Worm (Caenorhabditis elegans) whole organism, midembryonic: Measurements from ENCODE around the gene lido-1.
"Not testable (repeated sequence)": the region's sequence is repeated elsewhere in the genome, so short reads cannot be mapped to it uniquely, and the experiment has no call there.

Source experiments
- T22C8.4 ChIP-seq: fragments of 200-800 bp; sonication (Bioruptor generic); IDR thresholded peaks from 2 replicates; pipeline ENCODE4 v1.3.6; 2022; ENCODE audit warnings: missing genetic modification characterization, missing compliant biosample characterization
- cog-1 ChIP-seq: sonication (generic microtip); optimal IDR thresholded peaks from 2 replicates; lab custom pipeline; 2016; ENCODE audit warnings: missing genetic modification characterization, missing compliant biosample characterization
- flt-1 ChIP-seq: fragments of 200-800 bp; sonication (Bioruptor generic); IDR thresholded peaks from 2 replicates; pipeline ENCODE4 v1.3.6; 2022; ENCODE audit warnings: missing genetic modification characterization, missing compliant biosample characterization
- klf-2 ChIP-seq: fragments of 200-800 bp; sonication (Bioruptor generic); conservative IDR thresholded peaks from 2 replicates; pipeline ENCODE4 v1.3.6; 2022; ENCODE audit warnings: missing genetic modification reagents, missing genetic modification characterization, missing compliant biosample characterization
- med-1 ChIP-seq: sonication (generic microtip); optimal IDR thresholded peaks from 2 replicates; lab custom pipeline; 2017; ENCODE audit warnings: missing genetic modification characterization, mild to moderate bottlenecking, missing compliant biosample characterization, antibody characterized with exemption, missing genetic modification reagents; ENCODE audit not compliant: insufficient read depth
- ref-1 ChIP-seq: fragments of 200-800 bp; sonication (Bioruptor generic); conservative IDR thresholded peaks from 2 replicates; pipeline ENCODE4 v1.3.6; 2022; ENCODE audit warnings: missing genetic modification reagents, missing genetic modification characterization, missing compliant biosample characterization
- tab-1 ChIP-seq: fragments of 200-800 bp; sonication (Bioruptor generic); IDR thresholded peaks from 2 replicates; pipeline ENCODE4 v1.3.6; 2022; ENCODE audit warnings: missing genetic modification characterization, missing compliant biosample characterization
- ztf-23 ChIP-seq: fragments of 200-800 bp; sonication (Bioruptor generic); IDR thresholded peaks from 2 replicates; pipeline ENCODE4 v1.3.6; 2022; ENCODE audit warnings: missing genetic modification reagents, missing genetic modification characterization, missing compliant biosample characterization
- ztf-29 ChIP-seq: fragments of 200-800 bp; sonication (Bioruptor generic); IDR thresholded peaks from 2 replicates; pipeline ENCODE4 v1.3.6; 2022; ENCODE audit warnings: missing genetic modification reagents, missing genetic modification characterization, missing compliant biosample characterization

Gene lido-1

ce11 chrX:17096508-17097234, at the start of gene lido-1:
Gene lido-1, minus strand, starts transcription at chrX:17096558.
- TF ChIP-seq med-1 (no peak), flt-1 (GFP tag; lab: Robert Waterston, UW) (no peak), ztf-23 (GFP tag; lab: Robert Waterston, UW) (no peak), ref-1 (GFP tag; lab: Robert Waterston, UW) (no peak), cog-1 (tag; lab: Kevin White, UChicago) (no peak), T22C8.4 (GFP tag; lab: Robert Waterston, UW) (no peak), tab-1 (GFP tag; lab: Robert Waterston, UW) (no peak), klf-2 (no peak), ztf-29 (no peak)

DNA sequence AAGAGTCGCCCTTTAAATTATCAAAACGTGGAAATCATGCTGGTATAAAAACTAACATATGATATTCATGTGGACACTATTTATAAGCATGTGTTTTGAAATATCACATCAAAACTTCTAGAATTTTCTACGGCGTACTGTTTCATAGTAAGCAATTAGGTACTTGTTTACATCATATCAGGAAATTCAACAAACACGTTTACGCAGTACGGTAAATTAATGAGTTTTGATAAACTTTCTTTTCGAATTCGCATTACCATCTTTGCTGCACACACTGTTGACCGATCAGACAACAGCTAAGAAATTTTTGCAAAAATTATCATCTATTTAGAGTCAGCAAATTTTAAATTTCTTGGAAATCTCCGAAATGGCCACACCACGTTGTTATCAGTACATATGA, 44.1 kb upstream of the lido-1 start:
- TF ChIP-seq klf-2 (no peak), ztf-23 (GFP tag; lab: Robert Waterston, UW) (no peak), tab-1 (GFP tag; lab: Robert Waterston, UW) (no peak), med-1 (no peak), cog-1 (tag; lab: Kevin White, UChicago) (no peak), ztf-29 (no peak), flt-1 (GFP tag; lab: Robert Waterston, UW) (no peak), ref-1 (GFP tag; lab: Robert Waterston, UW) (no peak)

DNA sequence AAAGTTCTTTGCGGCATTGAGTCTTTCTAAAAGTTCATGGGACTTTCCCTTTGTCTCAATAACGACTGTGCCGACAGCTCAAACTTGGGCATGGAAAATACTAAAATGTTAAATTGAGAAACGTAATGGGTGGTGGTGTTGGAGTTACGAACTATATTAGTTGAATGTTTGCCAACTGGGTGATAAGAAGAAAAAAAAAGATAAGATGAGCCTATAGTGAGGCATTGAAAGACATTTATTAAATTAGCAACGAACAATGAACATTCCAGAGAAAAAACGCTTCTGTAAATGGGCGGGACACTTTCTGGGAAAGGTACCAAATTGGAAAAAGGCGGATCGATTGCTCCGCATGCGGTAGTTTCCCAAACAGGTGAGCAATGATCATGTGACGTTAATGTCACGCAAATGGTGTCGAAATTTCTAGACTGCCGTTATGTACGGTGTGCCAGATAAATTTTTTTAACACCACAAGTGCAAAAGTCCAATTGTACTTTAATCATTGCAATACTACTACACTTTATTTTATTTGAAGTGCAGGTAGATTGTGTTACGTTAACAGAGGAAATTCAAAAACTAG, 42.9 kb upstream of the lido-1 start:
- TF ChIP-seq ztf-29 = no peak
- no peak for TF ChIP-seq cog-1 (tag; lab: Kevin White, UChicago)
- no peak for TF ChIP-seq ztf-23 (GFP tag; lab: Robert Waterston, UW)
- no peak for TF ChIP-seq tab-1 (GFP tag; lab: Robert Waterston, UW)
- no peak for TF ChIP-seq T22C8.4 (GFP tag; lab: Robert Waterston, UW)
- TF ChIP-seq flt-1 (GFP tag; lab: Robert Waterston, UW) = no peak
- no peak for TF ChIP-seq ref-1 (GFP tag; lab: Robert Waterston, UW)
- no peak for TF ChIP-seq klf-2
- no peak for TF ChIP-seq med-1

- TF ChIP-seq tab-1 (GFP tag; lab: Robert Waterston, UW) (no peak), klf-2 (no peak), cog-1 (tag; lab: Kevin White, UChicago) (no peak), med-1 (no peak), ztf-23 (GFP tag; lab: Robert Waterston, UW) (no peak), ref-1 (GFP tag; lab: Robert Waterston, UW) (no peak), T22C8.4 (GFP tag; lab: Robert Waterston, UW) (no peak), ztf-29 (no peak), flt-1 (GFP tag; lab: Robert Waterston, UW) (no peak)
Measured at ce11 chrX:17138060-17138557, 41.8 kb upstream of the lido-1 start, which contains the start of gene cnp-3. Gene cnp-3, minus strand, starts transcription at chrX:17138110.

ce11 chrX:17135704-17136103, 39.3 kb upstream of the lido-1 start:
- TF ChIP-seq ztf-29 (no peak), flt-1 (GFP tag; lab: Robert Waterston, UW) (no peak), cog-1 (tag; lab: Kevin White, UChicago) (no peak), ztf-23 (GFP tag; lab: Robert Waterston, UW) (no peak), klf-2 (no peak), tab-1 (GFP tag; lab: Robert Waterston, UW) (no peak), ref-1 (GFP tag; lab: Robert Waterston, UW) (no peak), T22C8.4 (GFP tag; lab: Robert Waterston, UW) (no peak), med-1 (no peak)

ce11 chrX:17134427-17134826, 38.1 kb upstream of the lido-1 start, which contains the start of gene K09E3.7:
Gene K09E3.7, minus strand, starts transcription at chrX:17134527.
- TF ChIP-seq med-1 (no peak), ztf-29 (no peak), T22C8.4 (GFP tag; lab: Robert Waterston, UW) (no peak), ref-1 (GFP tag; lab: Robert Waterston, UW) (no peak), tab-1 (GFP tag; lab: Robert Waterston, UW) (no peak), cog-1 (tag; lab: Kevin White, UChicago) (no peak), klf-2 (no peak)

DNA sequence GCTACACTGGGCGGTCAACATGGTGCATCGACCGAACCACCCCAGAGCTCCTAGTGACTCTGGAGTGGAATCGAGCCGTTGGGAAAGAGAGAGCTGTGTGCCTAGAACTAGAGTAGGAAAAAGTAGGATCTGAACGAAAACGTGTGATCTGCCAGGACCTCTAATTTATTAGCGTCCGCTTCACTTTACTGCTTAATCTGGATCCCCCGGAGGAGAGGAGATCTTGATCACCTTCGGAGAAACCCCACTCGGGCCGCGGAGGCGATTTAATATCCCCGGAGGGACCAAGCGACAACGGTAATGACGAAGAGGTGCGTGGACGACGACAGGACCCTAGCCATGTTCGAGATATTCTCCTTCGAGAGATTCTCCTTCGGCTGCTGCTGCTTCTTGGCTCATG, 21.0 kb upstream of the lido-1 start, which contains the start of gene K09E3.2:
Gene K09E3.2 (plus strand): TSS at position 301 of the 400 bp plus-strand sequence.
- not testable (repeated sequence) for TF ChIP-seq tab-1, ztf-23, T22C8.4 (GFP tag; lab: Robert Waterston, UW)

ce11 chrX:17115089-17115488, 18.7 kb upstream of the lido-1 start, which contains the start of gene lido-6:
Gene lido-6, minus strand, starts transcription at chrX:17115189.
- TF ChIP-seq tab-1 (GFP tag; lab: Robert Waterston, UW) (no peak), ztf-29 (no peak), ref-1 (GFP tag; lab: Robert Waterston, UW) (no peak), flt-1 (GFP tag; lab: Robert Waterston, UW) (no peak), med-1 (no peak), cog-1 (tag; lab: Kevin White, UChicago) (no peak), klf-2 (no peak), T22C8.4 (GFP tag; lab: Robert Waterston, UW) (no peak), ztf-23 (GFP tag; lab: Robert Waterston, UW) (no peak)

DNA sequence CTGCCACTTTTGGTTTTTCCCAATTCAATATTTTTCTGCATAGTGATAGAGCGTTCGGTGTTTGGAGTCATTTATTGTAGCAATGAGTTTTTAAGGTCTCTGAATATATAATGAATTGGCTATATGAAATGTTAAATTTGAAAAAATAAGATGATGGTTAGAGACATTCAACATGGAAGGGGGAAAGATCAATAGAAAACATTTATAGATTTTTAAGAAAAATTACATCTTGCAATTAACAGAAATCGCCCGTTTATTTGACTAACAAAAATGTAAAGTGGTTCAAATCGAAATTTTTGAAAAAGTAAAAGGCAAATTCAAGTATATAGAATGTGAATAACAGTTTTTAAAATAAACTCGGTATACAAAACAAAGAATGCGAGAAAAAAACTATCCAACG, 14.2 kb upstream of the lido-1 start, which contains the start of gene lido-5:
Gene lido-5 (minus strand): TSS at position 101 of the 400 bp plus-strand sequence.
- TF ChIP-seq ztf-29 (no peak), tab-1 (GFP tag; lab: Robert Waterston, UW) (no peak), cog-1 (tag; lab: Kevin White, UChicago) (no peak), klf-2 (no peak), ref-1 (GFP tag; lab: Robert Waterston, UW) (no peak), med-1 (no peak), flt-1 (GFP tag; lab: Robert Waterston, UW) (no peak), T22C8.4 (GFP tag; lab: Robert Waterston, UW) (no peak), ztf-23 (GFP tag; lab: Robert Waterston, UW) (no peak)
